Worm (Caenorhabditis elegans) whole organism, L3 larva: ENCODE measurements around the gene try-8.

Experiments used
- R02D3.7 ChIP-seq: fragments of 150-350 bp; optimal IDR thresholded peaks from 2 replicates; lab custom pipeline; 2014; ENCODE audit warnings: missing biosample characterization, missing genetic modification characterization
- ama-1 ChIP-seq: fragments of 150-350 bp; optimal IDR thresholded peaks from 2 replicates; lab custom pipeline; 2018
- egl-5 ChIP-seq: fragments of 150-350 bp; optimal IDR thresholded peaks from 2 replicates; lab custom pipeline; 2017; ENCODE audit warnings: missing biosample characterization, missing genetic modification reagents, missing genetic modification characterization, inconsistent platforms
- elt-3 ChIP-seq, 3 experiments: fragments of 150-350 bp in 1 of 3; sonication (generic microtip) in 2 of 3; optimal IDR thresholded peaks; 2 replicates in 2 of 3; 4 replicates in 1 of 3; lab custom pipeline; 2014 to 2017; ENCODE audit warnings: missing biosample characterization in 3 of 3, missing genetic modification characterization in 3 of 3
- eor-1 ChIP-seq, 2 experiments: fragments of 150-350 bp; optimal IDR thresholded peaks; 2 replicates each; lab custom pipeline; 2014 to 2018; ENCODE audit warnings: missing biosample characterization in 2 of 2, missing genetic modification characterization in 2 of 2
- fkh-10 ChIP-seq: sonication (generic microtip); optimal IDR thresholded peaks from 2 replicates; lab custom pipeline; 2017; ENCODE audit warnings: missing biosample characterization, missing genetic modification reagents, missing genetic modification characterization
- nfya-1 ChIP-seq: sonication (generic microtip); optimal IDR thresholded peaks from 2 replicates; lab custom pipeline; 2017; ENCODE audit warnings: missing genetic modification characterization, mild to moderate bottlenecking, missing compliant biosample characterization, antibody characterized with exemption, moderate library complexity; ENCODE audit not compliant: insufficient read depth
- nhr-28 ChIP-seq: fragments of 150-350 bp; optimal IDR thresholded peaks from 2 replicates; lab custom pipeline; 2014; ENCODE audit warnings: missing biosample characterization, missing genetic modification characterization
- nhr-43 ChIP-seq: sonication (generic microtip); optimal IDR thresholded peaks from 2 replicates; lab custom pipeline; 2016; ENCODE audit warnings: mild to moderate bottlenecking, missing genetic modification characterization, missing compliant biosample characterization; ENCODE audit not compliant: poor library complexity, severe bottlenecking
- pqm-1 ChIP-seq: fragments of 150-350 bp; optimal IDR thresholded peaks from 2 replicates; lab custom pipeline; 2017; ENCODE audit warnings: missing biosample characterization, missing genetic modification characterization, inconsistent platforms
- ztf-11 ChIP-seq: fragments of 150-350 bp; optimal IDR thresholded peaks from 2 replicates; lab custom pipeline; 2014; ENCODE audit warnings: missing biosample characterization, missing genetic modification characterization

ce11 chrV:7478404-7478803 lies 24.3 kb upstream of the try-8 start, which contains the start of gene str-190:
- TF ChIP-seq pqm-1, result no peak
- no peak for TF ChIP-seq R02D3.7 (tag; lab: Kevin White, UChicago)
- TF ChIP-seq ztf-11, result no peak
- no peak for TF ChIP-seq fkh-10 (GFP tag; lab: Kevin White, UChicago)
- no peak for TF ChIP-seq egl-5
- TF ChIP-seq elt-3 (tag; optimal IDR thresholded peaks at IDR 0.05; lab: Kevin White, UChicago), result no peak
- TF ChIP-seq nfya-1 (tag; lab: Kevin White, UChicago), result no peak
- TF ChIP-seq eor-1 (tag; optimal IDR thresholded peaks at IDR 0.05; lab: Kevin White, UChicago), result no peak
- no peak for TF ChIP-seq nhr-28
- TF ChIP-seq nhr-43 (tag; lab: Kevin White, UChicago), result no peak
- TF ChIP-seq ama-1, result no peak
